Fruit fly (Drosophila melanogaster) whole organism, embryonic: Measurements from ENCODE around the gene CG13407.
A peak's percentile ranks its signal among the peaks of the same experiment; 100 is the strongest.

Experiments
- Asciz ChIP-seq: fragments of 200-800 bp; sonication (Bioruptor generic); optimal IDR thresholded peaks from 2 replicates; lab custom pipeline; 2017; ENCODE audit warnings: missing biosample characterization, mild to moderate bottlenecking, missing genetic modification characterization, missing genetic modification reagents
- CG10274 ChIP-seq: fragments of 200-800 bp; sonication (Bioruptor generic); optimal IDR thresholded peaks from 3 replicates; lab custom pipeline; 2017; ENCODE audit warnings: missing biosample characterization, mild to moderate bottlenecking, missing genetic modification characterization
- CG10366 ChIP-seq: fragments of 200-800 bp; sonication (Bioruptor generic); IDR thresholded peaks from 2 replicates; pipeline ENCODE4 v1.3.6; 2022; ENCODE audit warnings: missing biosample characterization, missing genetic modification characterization
- CG12744 ChIP-seq: fragments of 200-800 bp; sonication (Bioruptor generic); optimal IDR thresholded peaks from 2 replicates; lab custom pipeline; 2016; ENCODE audit warnings: missing biosample characterization, missing genetic modification characterization
- CG18011 ChIP-seq: fragments of 200-800 bp; sonication (Bioruptor generic); optimal IDR thresholded peaks from 2 replicates; lab custom pipeline; 2017; ENCODE audit warnings: missing biosample characterization, missing genetic modification characterization, mild to moderate bottlenecking, moderate library complexity, missing genotype
- CG2712 ChIP-seq: fragments of 200-800 bp; optimal IDR thresholded peaks from 3 replicates; lab custom pipeline; 2019; ENCODE audit warnings: missing biosample characterization, mild to moderate bottlenecking, missing genetic modification characterization, moderate library complexity
- CG30020 ChIP-seq: fragments of 200-800 bp; optimal IDR thresholded peaks from 2 replicates; lab custom pipeline; 2019; ENCODE audit warnings: missing biosample characterization, mild to moderate bottlenecking, missing genetic modification characterization, moderate library complexity
- CG34376 ChIP-seq: fragments of 200-800 bp; sonication (Bioruptor generic); optimal IDR thresholded peaks from 2 replicates; lab custom pipeline; 2018; ENCODE audit warnings: missing biosample characterization, mild to moderate bottlenecking, missing genetic modification characterization
- CG3995 ChIP-seq: fragments of 200-800 bp; sonication (Bioruptor generic); optimal IDR thresholded peaks from 3 replicates; lab custom pipeline; 2016; ENCODE audit warnings: missing biosample characterization, missing genetic modification characterization
- CG4360 ChIP-seq: fragments of 200-800 bp; sonication (Bioruptor generic); IDR thresholded peaks from 2 replicates; pipeline ENCODE4 v1.3.6; 2022; ENCODE audit warnings: missing biosample characterization, missing genetic modification characterization
- CG6813 ChIP-seq: fragments of 200-800 bp; sonication (Bioruptor generic); optimal IDR thresholded peaks from 2 replicates; lab custom pipeline; 2017; ENCODE audit warnings: missing biosample characterization, missing genetic modification characterization, mild to moderate bottlenecking, moderate library complexity, missing genetic modification reagents
- CG9876 ChIP-seq: fragments of 200-800 bp; sonication (Bioruptor generic); optimal IDR thresholded peaks from 2 replicates; lab custom pipeline; 2016; ENCODE audit warnings: missing biosample characterization, missing genetic modification characterization
- Dbx ChIP-seq: fragments of 200-800 bp; sonication (Bioruptor generic); IDR thresholded peaks from 3 replicates; pipeline ENCODE4 v1.3.6; 2022; ENCODE audit warnings: missing biosample characterization, missing genetic modification characterization
- Doc2 ChIP-seq: fragments of 200-800 bp; sonication (Bioruptor generic); IDR thresholded peaks from 2 replicates; pipeline ENCODE4 v1.3.6; 2022; ENCODE audit warnings: missing biosample characterization, missing genetic modification characterization
- Drgx ChIP-seq: fragments of 200-800 bp; sonication (Bioruptor generic); IDR thresholded peaks from 2 replicates; pipeline ENCODE4 v1.3.6; 2022; ENCODE audit warnings: missing biosample characterization, missing genetic modification characterization
- Eip74EF ChIP-seq, 2 experiments: fragments of 200-800 bp in 1 of 2; fragments of >200 bp in 1 of 2; sonication (Bioruptor generic) in 1 of 2; optimal IDR thresholded peaks; 2 replicates each; lab custom pipeline; 2017 to 2019; ENCODE audit warnings: missing biosample characterization in 2 of 2, missing genetic modification characterization in 2 of 2, mild to moderate bottlenecking in 1 of 2, moderate library complexity in 1 of 2
- Fer1 ChIP-seq: fragments of 200-800 bp; sonication (Bioruptor generic); optimal IDR thresholded peaks from 2 replicates; lab custom pipeline; 2017; ENCODE audit warnings: missing biosample characterization, mild to moderate bottlenecking, missing genetic modification characterization
- GATAe ChIP-seq: fragments of 200-800 bp; sonication (Bioruptor generic); conservative IDR thresholded peaks from 2 replicates; pipeline ENCODE4 v1.3.6; 2022; ENCODE audit warnings: missing biosample characterization, missing genetic modification characterization
- H15 ChIP-seq: fragments of 200-800 bp; sonication (Bioruptor generic); IDR thresholded peaks from 3 replicates; pipeline ENCODE4 v1.3.6; 2022; ENCODE audit warnings: missing biosample characterization, missing genetic modification characterization
- HLH54F ChIP-seq: fragments of 200-800 bp; sonication (Bioruptor generic); optimal IDR thresholded peaks from 3 replicates; lab custom pipeline; 2016; ENCODE audit warnings: missing biosample characterization, missing genetic modification characterization
- Hr78 ChIP-seq, 2 experiments: fragments of 200-800 bp in 1 of 2; fragments of >200 bp in 1 of 2; sonication (Bioruptor generic) in 1 of 2; optimal IDR thresholded peaks; 2 replicates each; lab custom pipeline; 2017 to 2019; ENCODE audit warnings: missing biosample characterization in 2 of 2, missing genetic modification characterization in 2 of 2, mild to moderate bottlenecking in 1 of 2, moderate library complexity in 1 of 2
- Lhr ChIP-seq: fragments of 200-800 bp; sonication (Bioruptor generic); optimal IDR thresholded peaks from 3 replicates; lab custom pipeline; 2017; ENCODE audit warnings: mild to moderate bottlenecking, missing biosample characterization, missing genetic modification reagents, missing genetic modification characterization
- NK7.1 ChIP-seq: fragments of 200-800 bp; sonication (Bioruptor generic); optimal IDR thresholded peaks from 3 replicates; lab custom pipeline; 2016; ENCODE audit warnings: missing biosample characterization, missing genetic modification characterization
- Nf-YA ChIP-seq: fragments of 200-800 bp; sonication (Bioruptor generic); IDR thresholded peaks from 2 replicates; pipeline ENCODE4 v1.3.6; 2022; ENCODE audit warnings: missing biosample characterization, missing genetic modification characterization
- Optix ChIP-seq: fragments of 200-800 bp; sonication (Bioruptor generic); IDR thresholded peaks from 3 replicates; pipeline ENCODE4 v1.3.6; 2022; ENCODE audit warnings: missing biosample characterization, missing genetic modification characterization
- Sry-δ ChIP-seq: fragments of 200-800 bp; sonication (Bioruptor generic); optimal IDR thresholded peaks from 2 replicates; lab custom pipeline; 2016; ENCODE audit warnings: missing biosample characterization, missing genetic modification characterization
- amos ChIP-seq: fragments of 200-800 bp; sonication (Bioruptor generic); IDR thresholded peaks from 2 replicates; pipeline ENCODE4 v1.3.6; 2022; ENCODE audit warnings: missing biosample characterization, missing genetic modification characterization; ENCODE audit not compliant: partially characterized antibody
- ase ChIP-seq: fragments of 200-800 bp; sonication (Bioruptor generic); IDR thresholded peaks from 3 replicates; pipeline ENCODE4 v1.3.6; 2022; ENCODE audit warnings: missing biosample characterization, missing genetic modification characterization
- dimm ChIP-seq: fragments of 200-800 bp; sonication (Bioruptor generic); IDR thresholded peaks from 2 replicates; pipeline ENCODE4 v1.3.6; 2022; ENCODE audit warnings: missing biosample characterization, missing genetic modification characterization
- ems ChIP-seq: fragments of 200-800 bp; sonication (Bioruptor generic); optimal IDR thresholded peaks from 3 replicates; lab custom pipeline; 2016; ENCODE audit warnings: missing biosample characterization, missing genetic modification characterization
- fd102C ChIP-seq: fragments of 200-800 bp; sonication (Bioruptor generic); optimal IDR thresholded peaks from 2 replicates; lab custom pipeline; 2018; ENCODE audit warnings: missing biosample characterization, mild to moderate bottlenecking, missing genetic modification characterization, moderate library complexity
- fd96Cb ChIP-seq: fragments of 200-800 bp; sonication (Bioruptor generic); optimal IDR thresholded peaks from 2 replicates; lab custom pipeline; 2018; ENCODE audit warnings: missing biosample characterization, mild to moderate bottlenecking, missing genetic modification characterization, moderate library complexity
- gcm2 ChIP-seq: fragments of 200-800 bp; sonication (Bioruptor generic); optimal IDR thresholded peaks from 2 replicates; lab custom pipeline; 2016; ENCODE audit warnings: missing biosample characterization, missing genetic modification characterization
- kah ChIP-seq: fragments of 200-800 bp; sonication (Bioruptor generic); optimal IDR thresholded peaks from 2 replicates; lab custom pipeline; 2018; ENCODE audit warnings: missing biosample characterization, mild to moderate bottlenecking, missing genetic modification characterization
- kni ChIP-seq: fragments of 200-800 bp; sonication (Bioruptor generic); optimal IDR thresholded peaks from 3 replicates; lab custom pipeline; 2017; ENCODE audit warnings: mild to moderate bottlenecking, missing biosample characterization, missing genetic modification reagents, missing genetic modification characterization
- luna ChIP-seq: fragments of 200-800 bp; sonication (Bioruptor generic); optimal IDR thresholded peaks from 2 replicates; lab custom pipeline; 2016; ENCODE audit warnings: missing biosample characterization, missing genetic modification characterization
- nerfin-2 ChIP-seq: fragments of 200-800 bp; sonication (Bioruptor generic); IDR thresholded peaks from 2 replicates; pipeline ENCODE4 v1.3.6; 2022; ENCODE audit warnings: missing biosample characterization, missing genetic modification characterization; ENCODE audit not compliant: partially characterized antibody
- p53 ChIP-seq: fragments of 200-800 bp; sonication (Bioruptor generic); optimal IDR thresholded peaks from 2 replicates; lab custom pipeline; 2016; ENCODE audit warnings: missing biosample characterization, missing genetic modification characterization
- ro ChIP-seq: fragments of 200-800 bp; sonication (Bioruptor generic); IDR thresholded peaks from 2 replicates; pipeline ENCODE4 v1.3.6; 2022; ENCODE audit warnings: missing biosample characterization, missing genetic modification characterization
- sens-2 ChIP-seq: fragments of 200-800 bp; sonication (Bioruptor generic); IDR thresholded peaks from 2 replicates; pipeline ENCODE4 v1.3.6; 2022; ENCODE audit warnings: missing biosample characterization, missing genetic modification characterization
- seq ChIP-seq: fragments of 200-800 bp; sonication (Bioruptor generic); IDR thresholded peaks from 2 replicates; pipeline ENCODE4 v1.3.6; 2022; ENCODE audit warnings: missing biosample characterization, missing genetic modification characterization
- ssp ChIP-seq: fragments of 200-800 bp; sonication (Bioruptor generic); IDR thresholded peaks from 2 replicates; pipeline ENCODE4 v1.3.6; 2022; ENCODE audit warnings: missing biosample characterization, missing genetic modification characterization
- stc ChIP-seq: fragments of 200-800 bp; sonication (Bioruptor generic); IDR thresholded peaks from 2 replicates; pipeline ENCODE4 v1.3.6; 2022; ENCODE audit warnings: missing biosample characterization, missing genetic modification characterization
- sug ChIP-seq: fragments of 200-800 bp; optimal IDR thresholded peaks from 2 replicates; lab custom pipeline; 2019; ENCODE audit warnings: missing biosample characterization, mild to moderate bottlenecking, missing genetic modification characterization, moderate library complexity
- tgo ChIP-seq: fragments of 200-800 bp; sonication (Bioruptor generic); IDR thresholded peaks from 3 replicates; pipeline ENCODE4 v1.3.6; 2022; ENCODE audit warnings: missing biosample characterization, missing genetic modification characterization
- vvl ChIP-seq: fragments of 200-800 bp; sonication (Bioruptor generic); IDR thresholded peaks from 2 replicates; pipeline ENCODE4 v1.3.6; 2022; ENCODE audit warnings: missing biosample characterization, missing genetic modification characterization
- wor ChIP-seq: fragments of 200-800 bp; sonication (Bioruptor generic); IDR thresholded peaks from 2 replicates; pipeline ENCODE4 v1.3.6; 2022; ENCODE audit warnings: missing biosample characterization, missing genetic modification characterization
- yki ChIP-seq: fragments of >200 bp; optimal IDR thresholded peaks from 3 replicates; lab custom pipeline; 2018
- zf30C ChIP-seq: fragments of 200-800 bp; sonication (Bioruptor generic); optimal IDR thresholded peaks from 3 replicates; lab custom pipeline; 2018; ENCODE audit warnings: missing biosample characterization, mild to moderate bottlenecking, missing genetic modification characterization

CG13407 gene

dm6 chr3R:22145425-22146411 is 42.5 kb downstream of the CG13407 start (continued):
- no peak for TF ChIP-seq amos
- peak; percentile 12 for TF ChIP-seq CG30020
- peak; percentile 12 for TF ChIP-seq p53
- TF ChIP-seq dimm, result peak; percentile 64
- peak; percentile 22 for TF ChIP-seq sug (tag; lab: Kevin White, UChicago)
- peak; percentile 53 for TF ChIP-seq HLH54F (GFP tag; lab: Kevin White, UChicago)
- peak in 1 of 2 experiments; percentile 73 for TF ChIP-seq Eip74EF (GFP tag; optimal IDR thresholded peaks at IDR 0.05; lab: Kevin White, UChicago)
- TF ChIP-seq luna, result no peak
- TF ChIP-seq CG34376 (GFP tag; lab: Kevin White, UChicago), result no peak
- peak; percentile 81 for TF ChIP-seq ssp (GFP tag; lab: Robert Waterston, UW)
- TF ChIP-seq CG4360 (GFP tag; lab: Robert Waterston, UW), result peak; percentile 95
- TF ChIP-seq CG10274 (GFP tag; lab: Kevin White, UChicago), result peak; percentile 59
- TF ChIP-seq sens-2, result peak; percentile 80
- TF ChIP-seq yki (lab: Kevin White, UChicago), result no peak
- peak; percentile 84 for TF ChIP-seq Drgx
- peak; percentile 65 for TF ChIP-seq fd102C (GFP tag; lab: Kevin White, UChicago)
- TF ChIP-seq H15 (GFP tag; lab: Robert Waterston, UW), result peak; percentile 85
- TF ChIP-seq stc (GFP tag; lab: Robert Waterston, UW), result peak; percentile 85
- TF ChIP-seq CG3995 (GFP tag; lab: Kevin White, UChicago), result no peak
- TF ChIP-seq seq, result no peak
- no peak for TF ChIP-seq CG9876 (GFP tag; lab: Kevin White, UChicago)
- peak; percentile 67; the same call in 1 of the 3 replicates for TF ChIP-seq ase (GFP tag; lab: Robert Waterston, UW)
- peak; percentile 5 for TF ChIP-seq CG18011 (GFP tag; lab: Kevin White, UChicago)
- no peak for TF ChIP-seq nerfin-2
- peak; percentile 72 for TF ChIP-seq NK7.1 (GFP tag; lab: Kevin White, UChicago)
- no peak for TF ChIP-seq Dbx
- TF ChIP-seq Doc2 (GFP tag; lab: Robert Waterston, UW), result no peak
- peak; percentile 40 for TF ChIP-seq Lhr (GFP tag; lab: Kevin White, UChicago)
- peak; percentile 85 for TF ChIP-seq CG10366 (GFP tag; lab: Robert Waterston, UW)
- TF ChIP-seq CG12744 (GFP tag; lab: Kevin White, UChicago), result no peak
- TF ChIP-seq ems (GFP tag; lab: Kevin White, UChicago), result peak; percentile 49
- TF ChIP-seq Nf-YA (GFP tag; lab: Robert Waterston, UW), result peak; percentile 73
- TF ChIP-seq CG6813 (GFP tag; lab: Kevin White, UChicago), result peak; percentile 77
- TF ChIP-seq kah (GFP tag; lab: Kevin White, UChicago), result peak; percentile 23
- peak; percentile 79 for TF ChIP-seq tgo
- TF ChIP-seq Asciz (GFP tag; lab: Kevin White, UChicago), result peak; percentile 72
- TF ChIP-seq kni, result peak; percentile 86
- TF ChIP-seq Sry-δ (GFP tag; lab: Kevin White, UChicago), result peak; percentile 2
- peak; percentile 73; the same call in 2 of the 3 replicates for TF ChIP-seq Optix (GFP tag; lab: Robert Waterston, UW)
- no peak for TF ChIP-seq GATAe (GFP tag; lab: Robert Waterston, UW)
- peak; percentile 94 for TF ChIP-seq CG2712
- TF ChIP-seq vvl (GFP tag; lab: Robert Waterston, UW), result peak; percentile 89
- TF ChIP-seq Fer1 (GFP tag; lab: Kevin White, UChicago), result peak; percentile 47
- peak; percentile 85 for TF ChIP-seq fd96Cb (tag; lab: Kevin White, UChicago)
- TF ChIP-seq gcm2 (GFP tag; lab: Kevin White, UChicago), result peak; percentile 53
- TF ChIP-seq zf30C (GFP tag; lab: Kevin White, UChicago), result no peak
- peak; percentile 77; the same call in 1 of the 2 replicates for TF ChIP-seq ro (GFP tag; lab: Robert Waterston, UW)
- peak in 1 of 2 experiments; percentile 95 for TF ChIP-seq Hr78 (GFP tag; optimal IDR thresholded peaks at IDR 0.05; lab: Kevin White, UChicago)
- peak; percentile 87 for TF ChIP-seq wor (GFP tag; lab: Robert Waterston, UW)
